Worm (Caenorhabditis elegans) whole organism, L3 larva: ENCODE results near the gene K10H10.5.

ENCODE experiments used
- nhr-23 ChIP-seq: fragments of 150-350 bp; optimal IDR thresholded peaks from 2 replicates; lab custom pipeline; 2014; ENCODE audit warnings: missing biosample characterization, missing genetic modification reagents, missing genetic modification characterization
- ztf-4 ChIP-seq: fragments of 150-350 bp; optimal IDR thresholded peaks from 2 replicates; lab custom pipeline; 2014; ENCODE audit warnings: missing biosample characterization, missing genetic modification characterization

Gene K10H10.5

DNA sequence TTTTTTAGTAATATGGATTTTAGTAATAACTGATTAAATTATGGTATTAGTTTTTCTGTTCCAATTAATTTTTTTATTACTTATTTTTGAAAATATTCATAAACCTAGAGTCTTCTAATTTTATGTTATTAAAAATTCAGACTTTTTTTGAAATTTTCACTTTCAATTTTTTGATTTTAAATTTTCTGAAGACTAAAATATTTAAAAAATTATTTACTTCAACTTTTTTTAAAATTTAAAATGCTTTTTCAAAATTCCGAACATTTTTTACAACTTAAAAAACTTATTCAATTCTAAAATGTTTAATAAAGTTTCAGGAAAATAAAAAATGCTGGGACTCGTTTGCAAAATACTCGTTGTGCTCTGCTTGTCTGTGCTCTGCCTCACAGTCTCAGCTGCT lies 49.1 kb downstream of the K10H10.5 start, which contains the start of gene nlp-41:
Gene nlp-41, plus strand, starts transcription at position 301 of the 400 bp plus-strand sequence.
- TF ChIP-seq ztf-4, result no peak
- TF ChIP-seq nhr-23 (tag; lab: Kevin White, UChicago), result no peak
